Fruit fly (Drosophila melanogaster): ENCODE measurements around the gene CG11920.

The CG11920 gene

DNA sequence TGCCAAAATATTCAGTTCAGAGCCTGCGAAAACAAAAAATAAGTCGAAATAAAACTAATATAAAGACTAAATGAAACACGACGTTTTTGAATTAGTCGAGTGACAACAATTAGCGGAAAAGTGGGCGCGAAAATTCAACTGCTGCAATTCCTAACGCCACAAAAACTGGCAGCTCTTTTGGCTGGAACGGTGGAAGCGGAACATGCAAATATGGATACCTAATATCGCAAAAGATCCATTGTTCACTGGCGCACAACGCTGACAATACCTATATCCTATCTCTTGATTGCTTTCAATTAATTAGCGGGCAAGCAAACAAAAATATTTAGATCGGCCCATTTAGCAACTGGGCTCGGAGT lies 25.3 kb upstream of the CG11920 start, which contains the start of gene CG11791:
CG11791 (plus strand) TSS at position 234 of the 359 bp plus-strand sequence.
- TF ChIP-seq EcR (GFP tag; optimal IDR thresholded peaks at IDR 0.05): no peak
- TF ChIP-seq usp (GFP tag; optimal IDR thresholded peaks at IDR 0.05): no peak
- no peak for TF ChIP-seq CG8478 (optimal IDR thresholded peaks at IDR 0.05)
- TF ChIP-seq Dll (optimal IDR thresholded peaks at IDR 0.05): no peak
- no peak for TF ChIP-seq psq (optimal IDR thresholded peaks at IDR 0.05)
- TF ChIP-seq pan (optimal IDR thresholded peaks at IDR 0.05): no peak

- TF ChIP-seq EcR (GFP tag; optimal IDR thresholded peaks at IDR 0.05) (no peak), pan (optimal IDR thresholded peaks at IDR 0.05) (no peak), psq (optimal IDR thresholded peaks at IDR 0.05) (no peak), Dll (optimal IDR thresholded peaks at IDR 0.05) (no peak), usp (GFP tag; optimal IDR thresholded peaks at IDR 0.05) (no peak), CG8478 (optimal IDR thresholded peaks at IDR 0.05) (no peak)
Observed at dm6 chr3R:25049742-25050517, 24.7 kb upstream of the CG11920 start.

DNA sequence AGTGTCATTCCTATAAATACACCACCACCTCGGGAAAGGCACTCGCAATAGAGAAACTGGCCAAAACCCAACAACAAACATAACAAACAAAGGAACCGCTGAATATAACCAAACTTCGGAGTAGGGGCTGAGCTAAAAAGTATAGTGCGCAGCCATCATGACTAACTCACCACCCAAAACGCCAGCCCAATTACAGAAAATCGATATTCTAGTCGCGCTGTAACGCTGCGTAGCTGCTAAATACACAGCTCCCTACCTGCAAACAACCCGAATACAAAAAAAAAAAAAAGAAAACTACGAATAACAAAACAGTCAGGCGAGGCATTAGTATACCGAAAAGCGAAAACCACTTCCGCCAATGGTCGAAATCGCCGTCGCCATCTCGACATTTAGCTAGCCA lies 24.0 kb upstream of the CG11920 start:
- no peak for TF ChIP-seq pan (optimal IDR thresholded peaks at IDR 0.05)
- no peak for TF ChIP-seq psq (optimal IDR thresholded peaks at IDR 0.05)
- no peak for TF ChIP-seq EcR (GFP tag; optimal IDR thresholded peaks at IDR 0.05)
- TF ChIP-seq Dll (optimal IDR thresholded peaks at IDR 0.05): no peak
- TF ChIP-seq usp (GFP tag; optimal IDR thresholded peaks at IDR 0.05): no peak
- TF ChIP-seq CG8478 (optimal IDR thresholded peaks at IDR 0.05): no peak

DNA sequence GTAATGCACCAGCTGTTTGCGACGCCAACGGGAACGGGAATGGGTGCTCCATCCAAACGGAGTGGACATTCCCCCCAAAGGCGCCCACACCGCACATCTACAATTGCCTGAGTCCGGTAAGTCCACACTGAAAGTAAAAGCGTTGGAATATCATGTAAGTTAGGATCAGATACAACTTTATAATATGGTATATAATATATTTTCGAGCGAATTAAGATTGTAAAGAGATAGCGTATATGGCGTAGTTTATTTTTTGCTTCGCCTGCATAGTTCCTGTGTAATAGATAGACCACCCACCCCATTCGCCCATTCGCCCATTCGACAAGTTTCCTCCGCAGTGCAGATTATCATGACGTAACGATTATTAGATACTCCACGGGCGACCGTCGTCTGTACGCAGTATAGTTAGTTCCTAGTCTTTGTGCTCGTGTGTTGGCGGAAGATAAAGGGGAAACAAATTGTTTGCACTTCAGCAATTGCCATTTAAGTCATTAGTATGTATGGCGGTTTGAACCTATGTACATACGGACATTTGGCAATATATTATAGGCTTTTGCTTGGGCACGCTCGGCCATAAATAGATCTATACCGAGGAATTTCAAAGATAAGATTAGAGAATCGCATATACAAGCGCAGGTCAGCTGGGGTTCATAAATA lies 23.1 kb upstream of the CG11920 start:
- TF ChIP-seq pan (optimal IDR thresholded peaks at IDR 0.05) (no peak), CG8478 (optimal IDR thresholded peaks at IDR 0.05) (no peak), psq (optimal IDR thresholded peaks at IDR 0.05) (no peak), Dll (optimal IDR thresholded peaks at IDR 0.05) (no peak), EcR (GFP tag; optimal IDR thresholded peaks at IDR 0.05) (no peak), usp (GFP tag; optimal IDR thresholded peaks at IDR 0.05) (no peak)

- TF ChIP-seq EcR (GFP tag; optimal IDR thresholded peaks at IDR 0.05) (no peak), pan (optimal IDR thresholded peaks at IDR 0.05) (no peak), psq (optimal IDR thresholded peaks at IDR 0.05) (no peak), CG8478 (optimal IDR thresholded peaks at IDR 0.05) (no peak), usp (GFP tag; optimal IDR thresholded peaks at IDR 0.05) (no peak), Dll (optimal IDR thresholded peaks at IDR 0.05) (no peak)
Observed at dm6 chr3R:25054451-25055188, 20.1 kb upstream of the CG11920 start, which contains the start of gene CG31109. Gene CG31109, minus strand, starts transcription at chr3R:25054653.

DNA sequence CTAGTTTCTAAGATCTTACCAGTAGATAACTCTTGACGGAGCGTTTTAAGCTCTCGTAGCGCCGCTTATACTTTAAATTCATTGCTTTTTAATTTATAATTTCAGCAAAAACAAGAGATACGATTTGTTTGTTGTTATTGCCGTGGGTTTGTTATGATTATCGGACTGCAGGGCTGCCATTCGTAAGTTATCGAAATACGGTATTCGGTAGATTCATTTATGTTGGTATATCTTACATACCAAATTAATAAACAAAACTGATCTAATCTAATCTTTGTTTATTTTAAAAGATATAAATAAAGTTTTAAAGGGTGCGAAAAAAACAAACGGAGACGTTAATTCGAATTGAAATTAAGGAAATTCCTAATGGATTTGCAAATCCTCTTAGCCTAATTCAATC lies 18.7 kb upstream of the CG11920 start, which contains the start of the genes CG31111 and stac:
CG31111 (minus strand) TSS at position 162 of the 400 bp plus-strand sequence.
stac (plus strand) TSS at position 271 of the 400 bp plus-strand sequence.
- TF ChIP-seq usp (GFP tag; optimal IDR thresholded peaks at IDR 0.05) (no peak), psq (optimal IDR thresholded peaks at IDR 0.05) (no peak), EcR (GFP tag; optimal IDR thresholded peaks at IDR 0.05) (no peak), pan (optimal IDR thresholded peaks at IDR 0.05) (no peak), Dll (optimal IDR thresholded peaks at IDR 0.05) (no peak), CG8478 (optimal IDR thresholded peaks at IDR 0.05) (no peak)

dm6 chr3R:25056488-25057157 lies 18.1 kb upstream of the CG11920 start:
- TF ChIP-seq CG8478 (optimal IDR thresholded peaks at IDR 0.05) (no peak), Dll (optimal IDR thresholded peaks at IDR 0.05) (no peak), EcR (GFP tag; optimal IDR thresholded peaks at IDR 0.05) (no peak), pan (optimal IDR thresholded peaks at IDR 0.05) (no peak), psq (optimal IDR thresholded peaks at IDR 0.05) (no peak), usp (GFP tag; optimal IDR thresholded peaks at IDR 0.05) (no peak)

DNA sequence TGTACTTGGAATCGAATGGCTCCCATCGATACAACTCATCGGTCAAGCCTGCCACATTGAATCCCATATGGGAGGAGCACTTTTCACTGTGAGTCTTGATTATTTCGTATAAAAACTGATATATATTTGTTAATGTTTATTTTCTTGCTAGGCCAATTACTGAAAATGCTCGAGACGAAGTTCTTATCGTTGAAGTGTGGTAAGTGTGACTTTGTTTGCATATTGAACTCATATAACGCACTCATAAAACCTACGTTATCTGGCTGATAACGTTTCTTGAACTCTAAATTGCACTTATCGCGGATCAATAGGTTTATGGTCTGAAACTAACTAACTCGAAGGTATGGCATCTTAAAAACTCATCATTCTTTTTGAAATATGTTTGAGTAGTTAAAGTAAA lies 14.2 kb upstream of the CG11920 start:
- TF ChIP-seq CG8478 (optimal IDR thresholded peaks at IDR 0.05) (no peak), psq (optimal IDR thresholded peaks at IDR 0.05) (no peak), Dll (optimal IDR thresholded peaks at IDR 0.05) (no peak), EcR (GFP tag; optimal IDR thresholded peaks at IDR 0.05) (no peak), pan (optimal IDR thresholded peaks at IDR 0.05) (no peak), usp (GFP tag; optimal IDR thresholded peaks at IDR 0.05) (no peak)

- TF ChIP-seq Dll (optimal IDR thresholded peaks at IDR 0.05) (no peak), pan (optimal IDR thresholded peaks at IDR 0.05) (no peak), psq (optimal IDR thresholded peaks at IDR 0.05) (no peak), CG8478 (optimal IDR thresholded peaks at IDR 0.05) (no peak), usp (GFP tag; optimal IDR thresholded peaks at IDR 0.05) (no peak), EcR (GFP tag; optimal IDR thresholded peaks at IDR 0.05) (no peak)
Observed at dm6 chr3R:25064907-25065841, 9.5 kb upstream of the CG11920 start, which contains the start of the genes veli and PQBP1. Gene veli, minus strand, starts transcription at chr3R:25065591. Gene PQBP1, plus strand, starts transcription at chr3R:25065791.

dm6 chr3R:25066856-25067255 lies 7.8 kb upstream of the CG11920 start:
- TF ChIP-seq Dll (optimal IDR thresholded peaks at IDR 0.05) (no peak), CG8478 (optimal IDR thresholded peaks at IDR 0.05) (no peak), EcR (GFP tag; optimal IDR thresholded peaks at IDR 0.05) (no peak), psq (optimal IDR thresholded peaks at IDR 0.05) (no peak), usp (GFP tag; optimal IDR thresholded peaks at IDR 0.05) (no peak), pan (optimal IDR thresholded peaks at IDR 0.05) (no peak)

Measured in whole organism.